Worm (Caenorhabditis elegans) whole organism, L3 larva: ENCODE results near the gene C38C6.3.

Source experiments
- R02D3.7 ChIP-seq: fragments of 150-350 bp; optimal IDR thresholded peaks from 2 replicates; lab custom pipeline; 2014; ENCODE audit warnings: missing biosample characterization, missing genetic modification characterization
- ZK546.5 ChIP-seq: sonication (generic microtip); optimal IDR thresholded peaks from 2 replicates; lab custom pipeline; 2017; ENCODE audit warnings: missing biosample characterization, missing genetic modification characterization
- elt-1 ChIP-seq: fragments of 150-350 bp; optimal IDR thresholded peaks from 2 replicates; lab custom pipeline; 2014; ENCODE audit warnings: missing biosample characterization, missing genetic modification characterization
- elt-2 ChIP-seq: sonication (generic microtip); optimal IDR thresholded peaks from 2 replicates; lab custom pipeline; 2016; ENCODE audit warnings: missing genetic modification reagents, mild to moderate bottlenecking, missing genetic modification characterization, missing compliant biosample characterization
- fkh-10 ChIP-seq: sonication (generic microtip); optimal IDR thresholded peaks from 2 replicates; lab custom pipeline; 2017; ENCODE audit warnings: missing biosample characterization, missing genetic modification reagents, missing genetic modification characterization
- jun-1 ChIP-seq: fragments of 150-350 bp; optimal IDR thresholded peaks from 2 replicates; lab custom pipeline; 2014; ENCODE audit warnings: missing biosample characterization, missing genetic modification reagents, missing genetic modification characterization
- lin-39 ChIP-seq: fragments of 150-350 bp; optimal IDR thresholded peaks from 2 replicates; lab custom pipeline; 2018; ENCODE audit warnings: missing biosample characterization, missing genetic modification reagents, missing genetic modification characterization
- nhr-237 ChIP-seq: fragments of 150-350 bp; optimal IDR thresholded peaks from 2 replicates; lab custom pipeline; 2014; ENCODE audit warnings: missing biosample characterization, missing genetic modification characterization
- pqm-1 ChIP-seq: fragments of 150-350 bp; optimal IDR thresholded peaks from 2 replicates; lab custom pipeline; 2017; ENCODE audit warnings: missing biosample characterization, missing genetic modification characterization, inconsistent platforms
- snpc-4 ChIP-seq: fragments of 150-350 bp; optimal IDR thresholded peaks from 2 replicates; lab custom pipeline; 2014; ENCODE audit warnings: missing biosample characterization, missing genetic modification characterization
- tbx-2 ChIP-seq: sonication (generic microtip); optimal IDR thresholded peaks from 2 replicates; lab custom pipeline; 2016; ENCODE audit warnings: mild to moderate bottlenecking, missing genetic modification characterization, missing compliant biosample characterization

ce11 chrII:14622758-14623157 is 10.2 kb upstream of the C38C6.3 start, which contains the start of gene mltn-10:
- TF ChIP-seq fkh-10 (GFP tag; lab: Kevin White, UChicago), result no peak
- no peak for TF ChIP-seq snpc-4 (tag; lab: Kevin White, UChicago)
- no peak for TF ChIP-seq elt-1 (tag; lab: Kevin White, UChicago)
- TF ChIP-seq jun-1 (tag; lab: Kevin White, UChicago), result no peak
- TF ChIP-seq lin-39 (tag; lab: Kevin White, UChicago), result no peak
- TF ChIP-seq pqm-1, result no peak
- TF ChIP-seq ZK546.5 (tag; lab: Kevin White, UChicago), result no peak
- no peak for TF ChIP-seq nhr-237 (tag; lab: Kevin White, UChicago)
- TF ChIP-seq elt-2 (tag; lab: Kevin White, UChicago), result no peak
- TF ChIP-seq tbx-2 (tag; lab: Kevin White, UChicago), result no peak
- no peak for TF ChIP-seq R02D3.7 (tag; lab: Kevin White, UChicago)
